Fruit fly (Drosophila melanogaster) whole organism, prepupa: ENCODE data around the gene CG31793.

Source experiments
- Blimp-1 ChIP-seq: fragments of 200-800 bp; sonication (Bioruptor generic); optimal IDR thresholded peaks from 3 replicates; lab custom pipeline; 2017; ENCODE audit warnings: missing biosample characterization, missing genetic modification characterization, mild to moderate bottlenecking, moderate library complexity, missing genetic modification reagents
- CG10631 ChIP-seq: fragments of 200-800 bp; sonication (Bioruptor generic); optimal IDR thresholded peaks from 2 replicates; lab custom pipeline; 2016; ENCODE audit warnings: missing biosample characterization, missing genetic modification characterization
- CG10669 ChIP-seq: fragments of 200-800 bp; sonication (Bioruptor generic); optimal IDR thresholded peaks from 3 replicates; lab custom pipeline; 2018; ENCODE audit warnings: missing biosample characterization, mild to moderate bottlenecking, missing genetic modification characterization, moderate library complexity
- CG11294 ChIP-seq: fragments of 200-800 bp; sonication (Bioruptor generic); IDR thresholded peaks from 2 replicates; pipeline ENCODE4 v1.3.6; 2022; ENCODE audit warnings: missing biosample characterization, missing genetic modification characterization
- CG11762 ChIP-seq: fragments of 200-800 bp; sonication (Bioruptor generic); optimal IDR thresholded peaks from 3 replicates; lab custom pipeline; 2016; ENCODE audit warnings: missing biosample characterization, missing genetic modification characterization; ENCODE audit not compliant: insufficient read depth
- CG11902 ChIP-seq: fragments of 200-800 bp; sonication (Bioruptor generic); optimal IDR thresholded peaks from 3 replicates; lab custom pipeline; 2016; ENCODE audit warnings: missing biosample characterization, missing genetic modification characterization
- CG1621 ChIP-seq: fragments of 200-800 bp; sonication (Bioruptor generic); optimal IDR thresholded peaks from 3 replicates; lab custom pipeline; 2018; ENCODE audit warnings: missing biosample characterization, mild to moderate bottlenecking, missing genetic modification characterization
- CG16779 ChIP-seq: fragments of 200-800 bp; sonication (Bioruptor generic); optimal IDR thresholded peaks from 3 replicates; lab custom pipeline; 2017; ENCODE audit warnings: missing biosample characterization, mild to moderate bottlenecking, missing genetic modification characterization
- CG3032 ChIP-seq: fragments of 200-800 bp; optimal IDR thresholded peaks from 2 replicates; lab custom pipeline; 2019; ENCODE audit warnings: missing biosample characterization, mild to moderate bottlenecking, missing genetic modification characterization, moderate library complexity
- CG31627 ChIP-seq: fragments of 200-800 bp; sonication (Bioruptor generic); optimal IDR thresholded peaks from 3 replicates; lab custom pipeline; 2016; ENCODE audit warnings: missing biosample characterization, missing genetic modification characterization
- CG32006 ChIP-seq: fragments of 200-800 bp; sonication (Bioruptor generic); optimal IDR thresholded peaks from 3 replicates; lab custom pipeline; 2017; ENCODE audit warnings: missing biosample characterization, mild to moderate bottlenecking, missing genetic modification characterization
- CG3919 ChIP-seq: fragments of 200-800 bp; sonication (Bioruptor generic); optimal IDR thresholded peaks from 3 replicates; lab custom pipeline; 2016; ENCODE audit warnings: missing biosample characterization, missing genetic modification characterization
- CG6163 ChIP-seq: fragments of 200-800 bp; sonication (Bioruptor generic); IDR thresholded peaks from 3 replicates; pipeline ENCODE4 v1.3.6; 2022; ENCODE audit warnings: missing biosample characterization, missing genetic modification characterization
- CG6276 ChIP-seq: fragments of 200-800 bp; sonication (Bioruptor generic); optimal IDR thresholded peaks from 2 replicates; lab custom pipeline; 2017; ENCODE audit warnings: missing biosample characterization, mild to moderate bottlenecking, missing genetic modification characterization
- CG6792 ChIP-seq: fragments of 200-800 bp; sonication (Bioruptor generic); optimal IDR thresholded peaks from 3 replicates; lab custom pipeline; 2016; ENCODE audit warnings: missing biosample characterization, missing genetic modification characterization
- CG6808 ChIP-seq: fragments of 200-800 bp; sonication (Bioruptor generic); optimal IDR thresholded peaks from 3 replicates; lab custom pipeline; 2017; ENCODE audit warnings: missing biosample characterization, missing genetic modification characterization, mild to moderate bottlenecking, moderate library complexity, missing genetic modification reagents
- CG6854 ChIP-seq: fragments of 200-800 bp; sonication (Bioruptor generic); optimal IDR thresholded peaks from 2 replicates; lab custom pipeline; 2017; ENCODE audit warnings: missing biosample characterization, mild to moderate bottlenecking, missing genetic modification characterization
- CG8319 ChIP-seq: fragments of 200-800 bp; sonication (Bioruptor generic); optimal IDR thresholded peaks from 3 replicates; lab custom pipeline; 2016; ENCODE audit warnings: missing biosample characterization, missing genetic modification characterization
- CG9139 ChIP-seq: fragments of 200-800 bp; sonication (Bioruptor generic); optimal IDR thresholded peaks from 3 replicates; lab custom pipeline; 2017; ENCODE audit warnings: missing biosample characterization, mild to moderate bottlenecking, missing genetic modification characterization
- Eip78C ChIP-seq: fragments of 200-800 bp; sonication (Bioruptor generic); peaks from one replicate; lab custom pipeline; 2016; ENCODE audit warnings: missing biosample characterization, missing genetic modification characterization
- Eip93F ChIP-seq: fragments of 200-800 bp; sonication (Bioruptor generic); optimal IDR thresholded peaks from 2 replicates; lab custom pipeline; 2016; ENCODE audit warnings: missing biosample characterization, mild to moderate bottlenecking, missing genetic modification characterization
- Ets21C ChIP-seq: fragments of 200-800 bp; sonication (Bioruptor generic); optimal IDR thresholded peaks from 3 replicates; lab custom pipeline; 2016; ENCODE audit warnings: missing biosample characterization, missing genetic modification characterization
- Ets96B ChIP-seq: fragments of 200-800 bp; optimal IDR thresholded peaks from 2 replicates; lab custom pipeline; 2019; ENCODE audit warnings: missing biosample characterization, mild to moderate bottlenecking, missing genetic modification characterization, moderate library complexity
- Gug ChIP-seq: fragments of 200-800 bp; sonication (Bioruptor generic); IDR thresholded peaks from 2 replicates; pipeline ENCODE4 v1.3.6; 2022; ENCODE audit warnings: missing biosample characterization, missing genetic modification characterization
- Hr38 ChIP-seq: sonication (Bioruptor generic); optimal IDR thresholded peaks from 2 replicates; lab custom pipeline; 2016; ENCODE audit warnings: missing biosample characterization, missing genetic modification characterization
- Hr39 ChIP-seq: fragments of 200-800 bp; sonication (Bioruptor generic); optimal IDR thresholded peaks from 2 replicates; lab custom pipeline; 2016; ENCODE audit warnings: missing biosample characterization, missing genetic modification characterization
- Met ChIP-seq: fragments of 200-800 bp; sonication (Bioruptor generic); optimal IDR thresholded peaks from 3 replicates; lab custom pipeline; 2016; ENCODE audit warnings: missing biosample characterization, missing genetic modification characterization
- OdsH ChIP-seq: fragments of 200-800 bp; sonication (Bioruptor generic); optimal IDR thresholded peaks from 3 replicates; lab custom pipeline; 2016; ENCODE audit warnings: missing biosample characterization, missing genetic modification characterization
- Smox ChIP-seq: fragments of 200-800 bp; sonication (Bioruptor generic); optimal IDR thresholded peaks from 3 replicates; lab custom pipeline; 2016; ENCODE audit warnings: missing biosample characterization, missing genetic modification characterization
- Sox102F ChIP-seq: fragments of 200-800 bp; sonication (Bioruptor generic); optimal IDR thresholded peaks from 2 replicates; lab custom pipeline; 2016; ENCODE audit warnings: missing biosample characterization, mild to moderate bottlenecking, missing genetic modification characterization
- Sox15 ChIP-seq: fragments of 200-800 bp; sonication (Bioruptor generic); optimal IDR thresholded peaks from 3 replicates; lab custom pipeline; 2016; ENCODE audit warnings: missing biosample characterization, missing genetic modification characterization
- acj6 ChIP-seq: fragments of 200-800 bp; sonication (Bioruptor generic); optimal IDR thresholded peaks from 3 replicates; lab custom pipeline; 2016; ENCODE audit warnings: missing biosample characterization, missing genetic modification characterization
- cyc ChIP-seq: fragments of 200-800 bp; sonication (Bioruptor generic); optimal IDR thresholded peaks from 3 replicates; lab custom pipeline; 2016; ENCODE audit warnings: missing biosample characterization, missing genetic modification characterization
- dac ChIP-seq: fragments of 200-800 bp; sonication (Bioruptor generic); optimal IDR thresholded peaks from 2 replicates; lab custom pipeline; 2017; ENCODE audit warnings: missing biosample characterization, mild to moderate bottlenecking, missing genetic modification characterization
- eg ChIP-seq: fragments of 200-800 bp; sonication (Bioruptor generic); IDR thresholded peaks from 3 replicates; pipeline ENCODE4 v1.3.6; 2022; ENCODE audit warnings: missing biosample characterization, missing genetic modification characterization
- fd59A ChIP-seq: fragments of 200-800 bp; sonication (Bioruptor generic); optimal IDR thresholded peaks from 2 replicates; lab custom pipeline; 2017; ENCODE audit warnings: missing biosample characterization, mild to moderate bottlenecking, missing genetic modification characterization, missing genetic modification reagents
- net ChIP-seq: fragments of 200-800 bp; sonication (Bioruptor generic); optimal IDR thresholded peaks from 3 replicates; lab custom pipeline; 2016; ENCODE audit warnings: missing biosample characterization, missing genetic modification characterization
- salr ChIP-seq, 2 experiments: fragments of 200-800 bp; sonication (Bioruptor generic); optimal IDR thresholded peaks; 3 replicates each; lab custom pipeline; 2016 to 2018; ENCODE audit warnings: missing biosample characterization in 2 of 2, missing genetic modification characterization in 2 of 2, mild to moderate bottlenecking in 1 of 2
- spab ChIP-seq: fragments of 200-800 bp; sonication (Bioruptor generic); optimal IDR thresholded peaks from 2 replicates; lab custom pipeline; 2017; ENCODE audit warnings: missing biosample characterization, mild to moderate bottlenecking, missing genetic modification characterization, missing genetic modification reagents
- svp ChIP-seq: fragments of 200-800 bp; sonication (Bioruptor generic); peaks from one replicate; lab custom pipeline; 2016; ENCODE audit warnings: missing biosample characterization, missing genetic modification characterization
- vri ChIP-seq: fragments of 200-800 bp; sonication (Bioruptor generic); optimal IDR thresholded peaks from 3 replicates; lab custom pipeline; 2016; ENCODE audit warnings: missing biosample characterization, mild to moderate bottlenecking, missing genetic modification characterization

CG31793 gene

DNA sequence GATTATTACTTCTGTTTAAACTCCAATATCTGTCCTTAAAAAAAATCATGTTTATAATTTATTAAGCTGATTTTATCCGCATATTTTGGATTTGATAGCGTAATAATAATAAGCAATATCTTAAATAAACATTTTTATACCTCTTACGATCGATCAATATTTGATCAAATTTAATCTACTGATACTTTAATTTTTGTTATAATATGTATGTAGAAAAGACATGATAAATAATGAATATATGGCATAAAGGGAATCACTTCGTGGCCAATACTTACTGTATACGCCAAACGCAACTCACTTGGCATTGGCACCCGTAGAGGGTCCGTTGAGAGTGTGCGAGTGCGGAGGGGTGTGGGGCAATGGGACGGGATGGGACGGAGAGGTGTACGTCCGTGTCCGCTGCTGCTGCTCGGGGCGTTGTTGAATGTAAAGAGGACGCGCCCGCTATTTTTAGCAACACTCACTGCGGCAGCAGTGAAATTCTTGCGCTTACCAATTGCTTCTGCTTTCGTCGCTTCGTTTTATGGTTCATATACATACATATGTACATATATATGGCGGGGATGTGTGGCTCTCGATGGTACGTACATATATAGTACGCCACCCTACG, 33.0 kb downstream of the CG31793 start (continued):
- TF ChIP-seq svp (GFP tag; lab: Kevin White, UChicago): peak; percentile 54

DNA sequence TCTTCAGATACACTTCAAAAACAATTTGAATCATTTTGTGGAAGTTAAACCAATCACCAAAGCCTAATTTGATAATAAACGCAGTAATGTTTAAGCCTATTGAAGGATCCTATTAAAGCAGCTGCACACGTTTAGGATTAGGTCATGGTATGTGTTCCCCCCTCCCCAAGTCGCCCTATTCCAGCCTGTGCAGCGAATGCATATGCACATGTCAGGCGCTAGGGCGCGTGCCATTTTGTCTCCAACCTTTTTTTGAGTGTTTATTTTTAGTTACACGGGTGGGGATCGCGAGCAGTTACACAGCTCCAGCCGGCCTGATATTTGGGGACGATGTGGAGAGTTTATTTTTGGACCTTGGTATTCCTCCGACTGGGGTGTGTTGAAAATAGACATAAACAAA, 33.8 kb downstream of the CG31793 start:
- TF ChIP-seq Eip78C (GFP tag; lab: Kevin White, UChicago) (peak; percentile 58), Sox102F (GFP tag; lab: Kevin White, UChicago) (no peak)

DNA sequence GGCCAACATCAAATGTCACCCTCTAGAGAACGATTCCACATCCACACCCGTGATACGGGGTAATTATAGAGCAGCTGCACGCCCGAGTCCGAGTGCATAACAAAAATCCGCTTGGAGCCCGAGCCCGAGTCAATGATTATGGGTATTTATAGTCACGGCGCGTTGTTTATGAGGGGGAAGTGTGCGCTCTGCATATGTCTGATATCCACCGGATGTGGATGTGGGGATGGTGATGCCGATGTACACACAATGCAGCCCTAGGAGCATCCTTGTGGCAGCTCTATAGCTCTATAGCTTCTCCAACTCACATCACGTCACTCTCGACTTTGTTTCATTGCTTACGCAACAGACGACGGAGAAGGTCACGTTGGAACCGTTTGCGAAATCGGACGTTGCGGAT, 34.3 kb downstream of the CG31793 start:
- TF ChIP-seq net (GFP tag; lab: Kevin White, UChicago) (peak; percentile 4), CG6276 (GFP tag; lab: Kevin White, UChicago) (no peak), OdsH (GFP tag; lab: Kevin White, UChicago) (no peak), CG1621 (tag; lab: Kevin White, UChicago) (no peak), CG16779 (tag; lab: Kevin White, UChicago) (no peak), Eip78C (GFP tag; lab: Kevin White, UChicago) (peak; percentile 35), CG11902 (GFP tag; lab: Kevin White, UChicago) (no peak), CG10631 (GFP tag; lab: Kevin White, UChicago) (no peak), CG10669 (no peak), fd59A (GFP tag; lab: Kevin White, UChicago) (no peak), Smox (no peak), Ets96B (no peak), CG8319 (GFP tag; lab: Kevin White, UChicago) (no peak)
- TF ChIP-seq, all 60 proteins: peak for 2

DNA sequence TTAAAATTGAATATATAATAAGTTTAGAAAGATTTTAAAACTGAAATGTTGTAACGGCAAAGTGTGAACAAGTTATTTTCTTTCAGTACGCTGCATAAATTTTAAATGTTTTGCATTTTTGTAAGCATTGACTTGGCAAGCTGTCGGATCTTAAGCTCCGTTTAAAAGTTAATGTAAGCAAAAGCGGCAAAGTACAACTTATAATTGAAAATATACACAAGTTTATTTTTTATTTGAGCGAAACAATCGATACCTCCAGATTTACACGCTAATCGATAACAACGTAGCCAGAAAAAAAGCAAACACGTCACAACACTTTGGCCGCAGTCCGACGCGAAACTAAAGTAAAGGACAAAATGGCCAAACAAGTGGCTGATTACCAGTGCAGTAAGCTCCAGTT, 38.4 kb downstream of the CG31793 start, which contains the start of gene Catsup:
Gene Catsup (plus strand): TSS at position 273 of the 400 bp plus-strand sequence.
- no peak for TF ChIP-seq net (GFP tag; lab: Kevin White, UChicago)
- TF ChIP-seq Eip78C (GFP tag; lab: Kevin White, UChicago): peak; percentile 37
- no peak for TF ChIP-seq CG6163 (GFP tag; lab: Robert Waterston, UW)
- TF ChIP-seq vri (GFP tag; lab: Kevin White, UChicago): no peak
- TF ChIP-seq cyc (GFP tag; lab: Kevin White, UChicago): no peak
- no peak for TF ChIP-seq salr (GFP tag; optimal IDR thresholded peaks at IDR 0.05; lab: Kevin White, UChicago)
- no peak for TF ChIP-seq Gug

DNA sequence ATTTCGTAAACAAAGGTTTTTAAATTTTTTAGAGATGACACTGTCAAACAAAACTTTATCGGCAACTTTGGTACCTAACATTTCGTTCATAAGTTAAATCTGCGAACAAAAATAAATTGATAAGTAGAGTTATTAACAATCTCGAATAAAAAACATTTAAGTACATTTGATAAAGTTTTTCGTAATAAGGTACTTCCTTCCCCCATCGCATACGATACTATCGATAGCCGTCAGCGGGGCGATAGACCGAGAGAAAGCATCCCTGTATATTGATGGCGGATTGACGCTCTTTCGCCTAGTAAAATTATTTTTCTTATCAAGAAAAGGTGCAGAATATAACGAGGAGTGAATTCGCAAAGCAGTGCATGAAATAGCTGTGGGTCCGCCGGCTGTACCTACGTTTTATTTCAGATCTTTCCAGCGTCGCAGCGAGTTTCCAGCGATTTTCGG, 42.0 kb downstream of the CG31793 start, which contains the start of the genes Ttc19 and Acn:
Gene Ttc19 (minus strand): TSS at position 38 of the 450 bp plus-strand sequence.
Gene Acn (plus strand): TSS at position 245 of the 450 bp plus-strand sequence.
- TF ChIP-seq Blimp-1 (GFP tag; lab: Kevin White, UChicago) (no peak), CG8319 (GFP tag; lab: Kevin White, UChicago) (peak; percentile 53), CG11762 (peak; percentile 72), spab (GFP tag; lab: Kevin White, UChicago) (no peak), CG3919 (GFP tag; lab: Kevin White, UChicago) (peak; percentile 79), CG32006 (GFP tag; lab: Kevin White, UChicago) (peak; percentile 74), CG9139 (GFP tag; lab: Kevin White, UChicago) (no peak), Ets96B (peak; percentile 62), Hr38 (GFP tag; lab: Kevin White, UChicago) (no peak), Met (GFP tag; lab: Kevin White, UChicago) (peak; percentile 84), acj6 (GFP tag; lab: Kevin White, UChicago) (peak; percentile 81), CG3032 (tag; lab: Kevin White, UChicago) (peak; percentile 82), CG6854 (GFP tag; lab: Kevin White, UChicago) (no peak), Gug (peak; percentile 66), Eip93F (GFP tag; lab: Kevin White, UChicago) (no peak), CG31627 (GFP tag; lab: Kevin White, UChicago) (peak; percentile 89), Ets21C (GFP tag; lab: Kevin White, UChicago) (peak; percentile 80), CG6163 (GFP tag; lab: Robert Waterston, UW) (peak; percentile 74), CG10631 (GFP tag; lab: Kevin White, UChicago) (peak; percentile 87), CG11294 (no peak), CG6792 (GFP tag; lab: Kevin White, UChicago) (peak; percentile 73), net (GFP tag; lab: Kevin White, UChicago) (peak; percentile 78), CG6808 (GFP tag; lab: Kevin White, UChicago) (no peak), dac (no peak), Eip78C (GFP tag; lab: Kevin White, UChicago) (peak; percentile 94), Sox15 (peak; percentile 60), salr (GFP tag; optimal IDR thresholded peaks at IDR 0.05; lab: Kevin White, UChicago) (peak in 1 of 2 experiments; percentile 27), eg (peak; percentile 78), Sox102F (GFP tag; lab: Kevin White, UChicago) (no peak), Smox (peak; percentile 86), cyc (GFP tag; lab: Kevin White, UChicago) (peak; percentile 82), Hr39 (peak; percentile 89), CG10669 (peak; percentile 72)
